Worm (Caenorhabditis elegans): ENCODE measurements around the gene dnj-13.

Gene dnj-13

DNA sequence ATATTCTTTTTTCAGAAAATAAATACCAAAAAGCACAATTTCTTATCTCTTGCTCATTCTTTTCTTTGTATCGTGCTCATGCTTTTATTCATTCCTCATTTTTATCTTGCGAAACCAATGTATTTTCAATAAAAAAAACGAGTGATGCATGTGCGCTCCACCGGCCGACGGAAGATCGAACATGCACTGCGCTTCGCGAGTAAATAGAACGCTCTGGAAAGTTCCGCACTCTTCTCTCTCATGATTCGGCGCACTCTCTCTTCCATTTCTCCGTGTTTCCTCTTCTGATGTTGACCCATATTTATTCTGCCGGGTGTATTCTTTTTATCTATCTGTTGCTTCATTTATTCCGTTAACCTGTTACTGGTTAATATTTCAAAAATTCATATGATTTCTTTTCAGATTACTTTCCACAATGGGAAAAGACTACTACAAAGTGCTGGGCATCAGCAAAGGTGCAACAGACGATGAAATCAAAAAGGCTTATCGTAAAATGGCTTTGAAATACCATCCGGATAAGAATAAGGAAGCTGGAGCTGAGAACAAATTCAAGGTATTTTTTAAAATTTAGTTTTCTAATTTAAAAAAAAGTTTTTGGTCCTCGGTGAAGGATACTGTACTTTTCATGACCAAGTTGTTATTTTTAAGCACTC, at the start of gene dnj-13:
Gene dnj-13 (plus strand): TSS at position 403 of the 653 bp plus-strand sequence.
- peak; percentile 36 for TF ChIP-seq dao-5 (tag; optimal IDR thresholded peaks at IDR 0.05)
- TF ChIP-seq W03F9.2 (tag; optimal IDR thresholded peaks at IDR 0.05) = peak; percentile 83
- peak; percentile 73 for TF ChIP-seq him-1 (tag; optimal IDR thresholded peaks at IDR 0.05)

DNA sequence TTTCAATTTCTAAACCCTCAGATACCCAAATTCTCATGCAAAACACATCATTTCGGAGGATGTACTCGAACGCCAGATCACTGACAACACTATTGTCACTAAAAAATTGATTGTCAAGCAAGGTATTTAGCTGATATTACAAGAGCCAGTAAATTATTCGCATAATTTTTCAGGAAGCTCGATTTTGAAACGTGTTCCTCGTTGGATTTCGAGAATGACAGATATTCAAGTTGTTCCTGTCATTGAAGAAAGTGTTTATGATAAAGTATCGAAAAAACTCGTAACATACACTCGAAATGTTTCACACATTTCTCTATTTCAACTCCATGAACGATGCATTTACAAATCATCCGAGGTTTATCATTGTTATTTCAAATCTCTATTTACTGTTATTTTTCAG, 49.7 kb upstream of the dnj-13 start:
- TF ChIP-seq W03F9.2 (tag; optimal IDR thresholded peaks at IDR 0.05) (no peak), dao-5 (tag; optimal IDR thresholded peaks at IDR 0.05) (no peak), him-1 (tag; optimal IDR thresholded peaks at IDR 0.05) (no peak)

DNA sequence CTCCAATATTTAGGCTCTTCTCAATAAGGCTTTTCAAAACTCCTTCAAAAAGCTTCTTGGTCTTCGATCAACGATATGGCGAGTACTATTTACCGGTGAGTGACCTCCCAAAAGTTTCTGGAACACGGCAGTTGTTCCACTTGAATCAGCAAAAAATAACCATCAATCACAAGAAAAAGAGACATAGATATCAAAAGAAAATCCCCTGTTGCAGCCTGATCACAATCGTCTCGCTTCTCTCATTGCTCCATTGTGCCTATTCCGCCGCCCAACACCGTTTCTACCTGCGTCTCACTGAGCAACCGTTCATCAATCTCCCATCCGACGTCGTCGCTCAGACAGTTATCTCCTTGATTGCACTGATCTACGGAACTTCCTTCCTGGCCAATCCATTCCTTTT, 48.7 kb upstream of the dnj-13 start, which contains the start of gene emc-5:
Gene emc-5 (plus strand): TSS at position 14 of the 400 bp plus-strand sequence.
- TF ChIP-seq dao-5 (tag; optimal IDR thresholded peaks at IDR 0.05) (no peak), him-1 (tag; optimal IDR thresholded peaks at IDR 0.05) (no peak), W03F9.2 (tag; optimal IDR thresholded peaks at IDR 0.05) (no peak)

DNA sequence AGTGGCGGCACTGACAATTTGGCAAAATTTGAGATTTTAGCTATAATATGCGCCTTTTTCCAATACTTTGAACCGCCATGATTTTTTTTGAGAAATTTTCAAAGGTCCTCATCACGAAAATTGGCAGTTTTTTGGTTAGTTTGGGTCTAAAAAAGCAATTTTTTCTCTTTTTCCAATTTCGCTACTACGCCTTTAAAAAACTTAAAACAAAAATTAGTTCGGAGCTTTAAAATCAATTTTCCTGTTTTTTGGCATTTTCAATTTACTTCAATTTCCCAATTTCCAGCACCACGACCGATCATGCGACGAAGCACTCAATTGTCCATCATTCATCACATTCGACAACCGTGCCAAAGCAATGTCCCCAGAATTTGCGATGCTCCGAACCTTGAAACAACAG, 48.1 kb upstream of the dnj-13 start, which contains the start of gene B0334.5:
Gene B0334.5 (plus strand): TSS at position 301 of the 400 bp plus-strand sequence.
- TF ChIP-seq W03F9.2 (tag; optimal IDR thresholded peaks at IDR 0.05) (no peak), dao-5 (tag; optimal IDR thresholded peaks at IDR 0.05) (no peak), him-1 (tag; optimal IDR thresholded peaks at IDR 0.05) (no peak)

DNA sequence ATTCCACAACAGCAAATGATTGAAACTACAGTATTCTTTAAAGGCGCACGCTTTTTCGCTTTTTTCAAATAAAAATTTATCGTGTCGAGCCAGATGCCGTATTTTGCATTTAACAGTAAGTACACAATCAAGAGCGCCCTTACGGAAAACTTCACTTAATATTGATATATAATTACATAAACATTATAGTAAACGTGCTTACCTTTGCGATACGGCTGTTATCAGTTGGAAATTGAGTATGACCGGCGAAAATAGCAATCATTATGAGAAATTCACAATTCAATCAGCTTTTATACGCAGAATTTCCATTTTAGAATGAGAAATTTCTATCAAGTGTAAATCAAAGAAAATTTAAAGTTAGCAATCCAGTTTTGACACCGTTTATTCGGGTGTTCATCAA, 45.3 kb upstream of the dnj-13 start, which contains the start of gene B0334.20:
Gene B0334.20 (minus strand): TSS at position 262 of the 400 bp plus-strand sequence.
- no peak for TF ChIP-seq W03F9.2 (tag; optimal IDR thresholded peaks at IDR 0.05)
- no peak for TF ChIP-seq dao-5 (tag; optimal IDR thresholded peaks at IDR 0.05)
- TF ChIP-seq him-1 (tag; optimal IDR thresholded peaks at IDR 0.05) = no peak

DNA sequence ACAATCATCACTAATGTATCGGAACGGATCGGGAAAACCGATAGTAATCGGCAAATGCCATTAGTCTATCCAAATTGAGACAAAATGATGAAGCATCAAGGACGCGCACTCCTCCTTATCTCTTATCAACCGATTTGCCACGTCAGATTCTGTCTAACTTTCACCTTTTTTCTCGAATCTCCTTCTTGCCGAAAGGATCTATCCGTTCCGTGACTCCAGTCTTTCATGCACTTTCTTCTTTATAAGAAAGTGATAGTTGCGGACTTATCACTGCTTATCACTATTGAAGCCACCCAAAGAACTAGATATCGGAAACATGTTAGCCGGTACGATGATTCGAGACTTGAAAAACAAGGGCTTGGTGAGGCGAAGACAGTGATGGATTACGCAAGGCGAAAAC, 43.5 kb upstream of the dnj-13 start:
- no peak for TF ChIP-seq him-1 (tag; optimal IDR thresholded peaks at IDR 0.05)
- TF ChIP-seq dao-5 (tag; optimal IDR thresholded peaks at IDR 0.05) = no peak
- no peak for TF ChIP-seq W03F9.2 (tag; optimal IDR thresholded peaks at IDR 0.05)

DNA sequence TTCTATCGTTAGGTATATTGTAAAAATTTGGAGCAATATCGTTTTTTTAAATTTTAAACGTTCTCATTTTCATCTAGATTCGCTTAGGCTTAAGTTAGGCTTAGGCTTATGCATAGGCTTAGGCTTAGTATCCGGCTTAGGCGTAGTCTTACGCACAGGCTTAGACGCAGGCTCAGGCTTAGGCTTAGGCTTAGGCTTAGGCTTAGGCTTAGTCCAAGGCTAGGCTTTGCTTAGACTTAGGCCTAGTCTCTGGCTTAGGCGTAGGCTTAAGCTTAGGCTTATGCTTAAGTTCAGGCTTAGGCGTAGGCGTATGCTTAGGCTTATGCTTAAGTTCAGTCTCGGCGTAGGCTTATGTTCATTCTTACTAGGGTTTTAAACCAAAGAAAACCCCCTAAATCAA, 41.7 kb upstream of the dnj-13 start:
- TF ChIP-seq him-1 (tag; optimal IDR thresholded peaks at IDR 0.05) = no peak

DNA sequence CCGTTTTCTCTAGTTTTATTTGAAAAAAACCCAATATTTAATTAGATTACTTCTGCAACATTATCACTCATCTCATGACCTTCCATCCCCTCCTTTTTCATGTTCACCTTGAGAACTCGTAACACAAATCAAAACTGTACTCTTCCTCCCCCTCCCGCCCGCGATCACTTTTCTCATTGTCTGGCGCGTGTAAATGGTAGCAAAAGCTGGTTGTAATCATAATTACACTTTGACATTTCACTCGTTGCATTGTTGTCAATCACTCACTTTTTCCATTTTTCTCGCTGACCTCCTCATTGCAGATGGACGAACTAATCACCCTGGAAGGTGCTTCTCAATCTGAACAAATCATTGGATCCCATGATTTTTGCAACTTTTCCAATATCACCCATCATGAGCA, 35.1 kb upstream of the dnj-13 start, which contains the start of gene npr-41:
Gene npr-41 (plus strand): TSS at position 301 of the 400 bp plus-strand sequence.
- TF ChIP-seq him-1 (tag; optimal IDR thresholded peaks at IDR 0.05) (no peak), dao-5 (tag; optimal IDR thresholded peaks at IDR 0.05) (no peak), W03F9.2 (tag; optimal IDR thresholded peaks at IDR 0.05) (no peak)

DNA sequence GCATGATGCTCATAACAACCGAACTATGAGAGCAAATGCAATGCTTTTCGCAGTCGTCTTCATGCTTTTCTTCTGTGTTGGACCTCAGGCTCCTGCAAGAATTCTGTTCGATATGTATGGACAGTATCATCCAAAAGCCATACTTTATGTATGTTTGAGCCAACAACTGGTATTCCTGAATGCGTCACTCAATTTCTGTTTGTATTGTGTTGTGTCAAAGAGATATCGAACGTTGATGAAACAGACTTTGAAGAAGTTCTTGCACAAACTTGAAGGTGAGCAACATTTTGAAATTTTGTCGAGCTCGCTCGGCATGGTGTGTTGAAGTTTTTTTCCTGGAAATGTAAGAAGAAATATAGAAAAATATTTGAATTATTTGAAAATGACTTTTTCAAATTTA, 32.6 kb upstream of the dnj-13 start:
- no peak for TF ChIP-seq him-1 (tag; optimal IDR thresholded peaks at IDR 0.05)
- TF ChIP-seq W03F9.2 (tag; optimal IDR thresholded peaks at IDR 0.05) = no peak

DNA sequence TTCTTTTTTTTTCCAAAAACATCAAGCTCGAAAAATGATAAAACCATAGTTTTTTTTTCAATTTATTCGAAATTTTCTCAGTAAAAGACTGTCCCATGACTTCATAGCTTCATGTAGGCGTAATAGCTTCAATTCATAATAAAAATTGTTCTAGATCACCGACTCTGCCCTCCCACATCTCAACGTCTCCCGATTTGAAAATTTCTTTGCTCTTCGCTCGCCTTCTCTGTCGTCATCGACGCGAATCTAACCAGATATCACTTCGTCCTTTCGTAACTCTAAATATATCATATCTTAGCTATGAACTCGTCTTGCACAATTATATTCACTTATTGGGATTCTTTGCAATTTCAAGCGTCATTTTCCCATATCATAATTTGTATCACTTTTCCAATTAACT, 30.7 kb upstream of the dnj-13 start, which contains the start of gene srh-44:
Gene srh-44 (plus strand): TSS at position 301 of the 400 bp plus-strand sequence.
- TF ChIP-seq him-1 (tag; optimal IDR thresholded peaks at IDR 0.05) = no peak
- no peak for TF ChIP-seq W03F9.2 (tag; optimal IDR thresholded peaks at IDR 0.05)
- no peak for TF ChIP-seq dao-5 (tag; optimal IDR thresholded peaks at IDR 0.05)

DNA sequence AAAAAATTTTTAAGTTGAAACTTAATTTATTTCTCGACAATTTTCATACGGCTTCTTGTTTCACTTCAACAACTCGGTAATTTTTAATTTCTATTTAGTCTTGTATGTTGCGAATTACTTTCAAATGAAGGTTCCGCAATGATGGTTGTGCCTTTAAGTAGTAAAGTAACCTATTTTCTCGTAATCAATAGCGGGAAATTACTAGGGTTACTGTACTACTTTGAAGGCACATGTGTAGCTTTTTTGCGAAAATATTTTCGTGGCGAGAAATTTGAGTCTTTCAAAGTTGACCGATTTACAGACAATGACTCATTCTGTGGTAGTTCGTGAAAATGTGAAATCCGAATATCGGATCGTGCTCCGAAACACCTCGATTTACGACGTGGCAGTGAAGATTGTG, 27.3 kb upstream of the dnj-13 start, which contains the start of gene B0334.10:
Gene B0334.10 (plus strand): TSS at position 301 of the 400 bp plus-strand sequence.
- TF ChIP-seq W03F9.2 (tag; optimal IDR thresholded peaks at IDR 0.05) (no peak), him-1 (tag; optimal IDR thresholded peaks at IDR 0.05) (no peak), dao-5 (tag; optimal IDR thresholded peaks at IDR 0.05) (no peak)

DNA sequence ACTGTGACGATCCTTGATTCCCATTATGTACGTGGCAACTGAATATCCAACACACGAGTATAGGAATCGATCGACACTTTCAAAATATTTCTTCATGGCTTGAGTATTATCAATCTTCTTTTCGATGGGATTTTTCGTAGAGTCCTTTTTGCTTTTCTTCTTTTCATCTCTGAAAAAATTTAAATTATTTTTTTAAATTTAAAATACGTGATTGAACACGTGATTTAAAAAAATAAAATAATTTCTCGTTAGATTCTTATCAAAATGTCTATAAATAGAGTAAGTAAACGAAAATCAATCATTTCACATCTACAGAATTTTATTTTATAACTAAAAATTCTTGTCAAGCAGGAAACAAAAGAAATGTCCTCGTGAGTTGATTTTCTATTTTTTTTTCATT, 24.2 kb upstream of the dnj-13 start, which contains the start of gene Y62F5A.10:
Gene Y62F5A.10 (plus strand): TSS at position 301 of the 400 bp plus-strand sequence.
- no peak for TF ChIP-seq dao-5 (tag; optimal IDR thresholded peaks at IDR 0.05)
- no peak for TF ChIP-seq W03F9.2 (tag; optimal IDR thresholded peaks at IDR 0.05)
- TF ChIP-seq him-1 (tag; optimal IDR thresholded peaks at IDR 0.05) = no peak

DNA sequence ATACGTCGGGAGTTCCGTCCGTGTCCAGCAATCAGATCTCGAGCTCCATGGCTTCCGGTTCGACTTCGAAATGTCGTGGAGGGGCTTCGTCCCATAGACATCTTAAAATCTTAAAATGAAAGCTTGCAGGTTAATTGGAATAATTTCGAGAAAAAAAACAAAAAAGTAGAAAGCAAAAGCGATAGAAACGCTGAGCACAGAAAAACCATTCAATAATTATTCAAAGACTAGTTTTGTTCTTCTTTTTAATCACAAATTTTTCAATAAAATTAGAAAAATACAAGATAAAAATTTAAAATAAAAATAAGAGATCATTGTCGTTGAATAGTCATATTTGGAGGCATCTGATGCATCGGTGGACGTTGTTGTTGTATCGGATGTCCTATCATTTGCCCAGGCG, 18.5 kb upstream of the dnj-13 start, which contains the start of gene age-1:
Gene age-1 (minus strand): TSS at position 101 of the 400 bp plus-strand sequence.
- TF ChIP-seq W03F9.2 (tag; optimal IDR thresholded peaks at IDR 0.05) = no peak
- no peak for TF ChIP-seq him-1 (tag; optimal IDR thresholded peaks at IDR 0.05)
- TF ChIP-seq dao-5 (tag; optimal IDR thresholded peaks at IDR 0.05) = no peak

DNA sequence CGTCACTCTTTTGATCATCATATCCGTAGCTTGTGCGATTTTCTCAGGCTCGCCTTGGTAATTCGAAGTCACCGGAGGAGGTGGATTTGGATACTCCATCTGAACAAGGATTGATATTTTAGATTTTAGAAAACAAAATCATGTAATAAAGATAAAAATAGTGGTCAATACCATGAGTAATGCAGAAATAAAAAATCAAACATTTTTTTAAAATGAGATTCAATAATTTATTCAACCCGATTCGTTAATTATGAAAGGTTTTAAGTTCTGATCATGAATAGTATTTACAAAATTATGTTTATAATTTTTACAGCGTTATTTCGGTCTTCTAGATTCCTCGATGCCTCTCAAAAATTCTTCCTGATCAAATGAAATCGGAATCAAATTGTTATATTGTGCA, 11.8 kb upstream of the dnj-13 start, which contains the start of gene mdt-8:
Gene mdt-8 (minus strand): TSS at position 101 of the 400 bp plus-strand sequence.
- TF ChIP-seq him-1 (tag; optimal IDR thresholded peaks at IDR 0.05) (no peak), W03F9.2 (tag; optimal IDR thresholded peaks at IDR 0.05) (no peak), dao-5 (tag; optimal IDR thresholded peaks at IDR 0.05) (no peak)

All from whole organism, L4/young adult.